Worm (Caenorhabditis elegans): ENCODE data around the gene ttbk-2.2.

ce11 chrIV:5038744-5039143 is 28.0 kb downstream of the ttbk-2.2 start:
- no peak for TF ChIP-seq aly-2 (tag; optimal IDR thresholded peaks at IDR 0.05)
- TF ChIP-seq nhr-77 (tag; optimal IDR thresholded peaks at IDR 0.05), result no peak
- no peak for TF ChIP-seq nhr-237 (tag; optimal IDR thresholded peaks at IDR 0.05)
- no peak for TF ChIP-seq nhr-10 (tag; optimal IDR thresholded peaks at IDR 0.05)
- no peak for TF ChIP-seq unc-39 (tag; optimal IDR thresholded peaks at IDR 0.05)
- TF ChIP-seq C34F6.9 (tag; optimal IDR thresholded peaks at IDR 0.05), result no peak
- TF ChIP-seq ama-1 (optimal IDR thresholded peaks at IDR 0.05), result no peak
- TF ChIP-seq ztf-11 (tag; optimal IDR thresholded peaks at IDR 0.05), result no peak
- no peak for TF ChIP-seq zag-1 (tag; optimal IDR thresholded peaks at IDR 0.05)
- no peak for TF ChIP-seq F13H6.1 (tag; optimal IDR thresholded peaks at IDR 0.05)
- no peak for TF ChIP-seq nhr-12 (tag; optimal IDR thresholded peaks at IDR 0.05)
- no peak for TF ChIP-seq unc-62 (GFP tag; optimal IDR thresholded peaks at IDR 0.05)
- TF ChIP-seq nhr-11 (tag; optimal IDR thresholded peaks at IDR 0.05), result no peak
